Worm (Caenorhabditis elegans) whole organism, L1 larva: Measurements from ENCODE around the gene C14A4.8.

Experiments
- C04F5.9 ChIP-seq: sonication (generic microtip); optimal IDR thresholded peaks from 2 replicates; lab custom pipeline; 2016; ENCODE audit warnings: missing genetic modification characterization, missing compliant biosample characterization
- C16A3.4 ChIP-seq: fragments of 150-350 bp; optimal IDR thresholded peaks from 2 replicates; lab custom pipeline; 2014; ENCODE audit warnings: missing biosample characterization, missing genetic modification characterization
- C34B4.2 ChIP-seq: sonication (generic microtip); optimal IDR thresholded peaks from 2 replicates; lab custom pipeline; 2017; ENCODE audit warnings: mild to moderate bottlenecking, missing genetic modification characterization, missing compliant biosample characterization
- F16B12.6 ChIP-seq: fragments of 150-350 bp; optimal IDR thresholded peaks from 2 replicates; lab custom pipeline; 2014; ENCODE audit warnings: missing biosample characterization, missing genetic modification characterization
- Y116A8C.19 ChIP-seq: sonication (generic microtip); optimal IDR thresholded peaks from 2 replicates; lab custom pipeline; 2016; ENCODE audit warnings: missing compliant biosample characterization, missing genetic modification characterization, borderline replicate concordance
- aha-1 ChIP-seq: fragments of 150-350 bp; optimal IDR thresholded peaks from 2 replicates; lab custom pipeline; 2014; ENCODE audit warnings: missing biosample characterization, missing genetic modification characterization
- alr-1 ChIP-seq: fragments of 200-800 bp; sonication (Bioruptor generic); optimal IDR thresholded peaks from 2 replicates; lab custom pipeline; 2018; ENCODE audit warnings: borderline replicate concordance, mild to moderate bottlenecking, missing genetic modification characterization, missing compliant biosample characterization
- ama-1 ChIP-seq: fragments of 150-350 bp; optimal IDR thresholded peaks from 2 replicates; lab custom pipeline; 2014
- blmp-1 ChIP-seq: fragments of 150-350 bp; optimal IDR thresholded peaks from 2 replicates; lab custom pipeline; 2014; ENCODE audit warnings: missing biosample characterization, missing genetic modification characterization
- ceh-63 ChIP-seq: fragments of 200-800 bp; sonication (Bioruptor generic); optimal IDR thresholded peaks from 2 replicates; lab custom pipeline; 2018; ENCODE audit warnings: mild to moderate bottlenecking, missing genetic modification characterization, missing compliant biosample characterization
- ceh-8 ChIP-seq: fragments of 200-800 bp; sonication (Bioruptor generic); optimal IDR thresholded peaks from 2 replicates; lab custom pipeline; 2018; ENCODE audit warnings: mild to moderate bottlenecking, missing genetic modification characterization, moderate library complexity, missing compliant biosample characterization
- ceh-82 ChIP-seq, 3 experiments: fragments of 150-350 bp in 1 of 3; sonication (generic microtip) in 2 of 3; optimal IDR thresholded peaks; 2 replicates each; lab custom pipeline; 2014 to 2017; ENCODE audit warnings: missing biosample characterization in 3 of 3, missing genetic modification characterization in 3 of 3
- ceh-88 ChIP-seq: fragments of 200-800 bp; sonication (Bioruptor generic); IDR thresholded peaks from 2 replicates; pipeline ENCODE4 v1.3.6; 2022; ENCODE audit warnings: missing genetic modification characterization, missing compliant biosample characterization
- dsc-1 ChIP-seq: sonication (generic microtip); optimal IDR thresholded peaks from 2 replicates; lab custom pipeline; 2016; ENCODE audit warnings: mild to moderate bottlenecking, missing genetic modification characterization, missing compliant biosample characterization
- efl-1 ChIP-seq, 4 experiments: fragments of 150-350 bp; optimal IDR thresholded peaks in 3 of 4; peaks in 1 of 4; 1 replicate in 1 of 4; 2 replicates in 3 of 4; lab custom pipeline; 2014; ENCODE audit warnings: missing biosample characterization in 2 of 4, missing genetic modification characterization in 2 of 4, missing genetic modification reagents in 2 of 4
- efl-3 ChIP-seq: fragments of 200-800 bp; sonication (Bioruptor generic); optimal IDR thresholded peaks from 2 replicates; lab custom pipeline; 2018; ENCODE audit warnings: mild to moderate bottlenecking, missing genetic modification characterization, missing compliant biosample characterization
- egl-13 ChIP-seq: sonication (generic microtip); optimal IDR thresholded peaks from 2 replicates; lab custom pipeline; 2016; ENCODE audit warnings: missing genotype, missing genetic modification reagents, missing genetic modification characterization, missing compliant biosample characterization
- egl-27 ChIP-seq, 2 experiments: fragments of 150-350 bp in 1 of 2; sonication (generic microtip); optimal IDR thresholded peaks; 3 replicates each; lab custom pipeline; 2017 to 2018; ENCODE audit warnings: missing biosample characterization in 2 of 2, missing genetic modification characterization in 2 of 2, missing genetic modification reagents in 2 of 2
- elt-2 ChIP-seq: sonication (generic microtip); optimal IDR thresholded peaks from 2 replicates; lab custom pipeline; 2016; ENCODE audit warnings: missing genetic modification characterization, mild to moderate bottlenecking, inconsistent platforms, missing compliant biosample characterization, missing genetic modification reagents
- ets-5 ChIP-seq: fragments of 200-800 bp; sonication (Bioruptor generic); IDR thresholded peaks from 2 replicates; pipeline ENCODE4 v1.3.6; 2022; ENCODE audit warnings: missing genetic modification characterization, missing compliant biosample characterization
- fkh-10 ChIP-seq: sonication (generic microtip); optimal IDR thresholded peaks from 2 replicates; lab custom pipeline; 2017; ENCODE audit warnings: missing biosample characterization, missing genetic modification reagents, missing genetic modification characterization
- fos-1 ChIP-seq: fragments of 150-350 bp; optimal IDR thresholded peaks from 2 replicates; lab custom pipeline; 2014; ENCODE audit warnings: missing biosample characterization, missing genetic modification characterization
- grh-1 ChIP-seq: fragments of 200-800 bp; sonication (Bioruptor generic); IDR thresholded peaks from 2 replicates; pipeline ENCODE4 v1.3.6; 2022; ENCODE audit warnings: missing genetic modification reagents, missing genetic modification characterization, missing compliant biosample characterization
- hlh-17 ChIP-seq: fragments of 200-800 bp; sonication (Bioruptor generic); optimal IDR thresholded peaks from 2 replicates; lab custom pipeline; 2018; ENCODE audit warnings: missing genetic modification characterization, mild to moderate bottlenecking, missing compliant biosample characterization, moderate library complexity, borderline replicate concordance
- hlh-4 ChIP-seq: sonication (generic microtip); optimal IDR thresholded peaks from 2 replicates; lab custom pipeline; 2016; ENCODE audit warnings: mild to moderate bottlenecking, missing genetic modification characterization, missing compliant biosample characterization
- hpl-2 ChIP-seq: fragments of 150-350 bp; optimal IDR thresholded peaks from 2 replicates; lab custom pipeline; 2014; ENCODE audit warnings: missing biosample characterization, missing genetic modification reagents, missing genetic modification characterization
- irx-1 ChIP-seq: sonication (generic microtip); optimal IDR thresholded peaks from 2 replicates; lab custom pipeline; 2016; ENCODE audit warnings: missing genetic modification characterization, missing compliant biosample characterization
- jun-1 ChIP-seq: fragments of 150-350 bp; optimal IDR thresholded peaks from 2 replicates; lab custom pipeline; 2014; ENCODE audit warnings: missing biosample characterization, missing genetic modification reagents, missing genetic modification characterization
- lin-13 ChIP-seq: fragments of 150-350 bp; optimal IDR thresholded peaks from 2 replicates; lab custom pipeline; 2014; ENCODE audit warnings: missing biosample characterization, missing genetic modification reagents, missing genetic modification characterization
- lin-14 ChIP-seq: fragments of 200-800 bp; sonication (Bioruptor generic); optimal IDR thresholded peaks from 2 replicates; lab custom pipeline; 2018; ENCODE audit warnings: mild to moderate bottlenecking, missing genetic modification characterization, moderate library complexity, missing compliant biosample characterization
- lin-15B ChIP-seq: fragments of 150-350 bp; sonication (generic microtip); optimal IDR thresholded peaks from 3 replicates; lab custom pipeline; 2014; ENCODE audit warnings: missing biosample characterization, missing genetic modification characterization
- lsy-2 ChIP-seq, 2 experiments: fragments of 150-350 bp; optimal IDR thresholded peaks; 2 replicates each; lab custom pipeline; 2014; ENCODE audit warnings: missing biosample characterization in 2 of 2, missing genetic modification characterization in 2 of 2
- mab-9 ChIP-seq: fragments of 200-800 bp; sonication (Bioruptor generic); IDR thresholded peaks from 2 replicates; pipeline ENCODE4 v1.3.6; 2022; ENCODE audit warnings: missing genetic modification reagents, missing genetic modification characterization, missing compliant biosample characterization
- mdl-1 ChIP-seq, 2 experiments: fragments of 150-350 bp; optimal IDR thresholded peaks; 2 replicates each; lab custom pipeline; 2014 to 2017; ENCODE audit warnings: missing biosample characterization in 2 of 2, missing genetic modification characterization in 2 of 2, inconsistent platforms in 1 of 2
- mef-2 ChIP-seq: fragments of 150-350 bp; optimal IDR thresholded peaks from 2 replicates; lab custom pipeline; 2014; ENCODE audit warnings: missing biosample characterization, missing genetic modification characterization
- mep-1 ChIP-seq: fragments of 150-350 bp; optimal IDR thresholded peaks from 2 replicates; lab custom pipeline; 2014; ENCODE audit warnings: missing biosample characterization, missing genetic modification characterization
- nhr-11 ChIP-seq: fragments of 150-350 bp; optimal IDR thresholded peaks from 2 replicates; lab custom pipeline; 2014; ENCODE audit warnings: missing biosample characterization, missing genetic modification characterization
- nhr-19 ChIP-seq: fragments of 200-800 bp; sonication (Bioruptor generic); conservative IDR thresholded peaks from 2 replicates; pipeline ENCODE4 v1.3.6; 2022; ENCODE audit warnings: missing genetic modification characterization, missing compliant biosample characterization
- nhr-20 ChIP-seq: sonication (generic microtip); optimal IDR thresholded peaks from 2 replicates; lab custom pipeline; 2016; ENCODE audit warnings: mild to moderate bottlenecking, missing genetic modification characterization, missing compliant biosample characterization
- nhr-85 ChIP-seq: sonication (generic microtip); peaks from one replicate; lab custom pipeline; 2016; ENCODE audit warnings: missing genetic modification characterization, inconsistent platforms, missing compliant biosample characterization
- pqm-1 ChIP-seq: sonication (generic microtip); optimal IDR thresholded peaks from 3 replicates; lab custom pipeline; 2017; ENCODE audit warnings: missing biosample characterization, missing genetic modification characterization
- rnt-1 ChIP-seq: sonication (generic microtip); optimal IDR thresholded peaks from 2 replicates; lab custom pipeline; 2016; ENCODE audit warnings: mild to moderate bottlenecking, missing genetic modification characterization, moderate library complexity, missing compliant biosample characterization
- skn-1 ChIP-seq: fragments of 150-350 bp; optimal IDR thresholded peaks from 2 replicates; lab custom pipeline; 2014; ENCODE audit warnings: missing biosample characterization, missing genetic modification characterization
- snu-23 ChIP-seq: sonication (generic microtip); optimal IDR thresholded peaks from 2 replicates; lab custom pipeline; 2016; ENCODE audit warnings: missing genetic modification characterization, missing compliant biosample characterization
- sox-4 ChIP-seq: sonication (generic microtip); optimal IDR thresholded peaks from 2 replicates; lab custom pipeline; 2016; ENCODE audit warnings: missing genetic modification characterization, missing compliant biosample characterization
- sptf-1 ChIP-seq: fragments of 150-350 bp; optimal IDR thresholded peaks from 2 replicates; lab custom pipeline; 2014; ENCODE audit warnings: missing biosample characterization, missing genetic modification characterization
- sup-37 ChIP-seq: fragments of 200-800 bp; sonication (Bioruptor generic); optimal IDR thresholded peaks from 2 replicates; lab custom pipeline; 2018; ENCODE audit warnings: mild to moderate bottlenecking, missing genetic modification characterization, missing compliant biosample characterization
- swsn-7 ChIP-seq: sonication (generic microtip); optimal IDR thresholded peaks from 2 replicates; lab custom pipeline; 2016; ENCODE audit warnings: missing genetic modification characterization, missing compliant biosample characterization
- tbx-2 ChIP-seq: sonication (generic microtip); optimal IDR thresholded peaks from 2 replicates; lab custom pipeline; 2016; ENCODE audit warnings: missing genetic modification characterization, missing compliant biosample characterization
- unc-130 ChIP-seq: fragments of 150-350 bp; optimal IDR thresholded peaks from 2 replicates; lab custom pipeline; 2017; ENCODE audit warnings: missing biosample characterization, missing genetic modification characterization, inconsistent platforms
- unc-62 ChIP-seq: fragments of 150-350 bp; optimal IDR thresholded peaks from 2 replicates; lab custom pipeline; 2014; ENCODE audit warnings: missing biosample characterization, missing genetic modification reagents, missing genetic modification characterization
- xbp-1 ChIP-seq: sonication (generic microtip); optimal IDR thresholded peaks from 2 replicates; lab custom pipeline; 2016; ENCODE audit warnings: missing genetic modification characterization, missing compliant biosample characterization
- zag-1 ChIP-seq: fragments of 150-350 bp; optimal IDR thresholded peaks from 2 replicates; lab custom pipeline; 2014; ENCODE audit warnings: missing biosample characterization, missing genetic modification characterization
- ztf-11 ChIP-seq, 2 experiments: sonication (generic microtip); optimal IDR thresholded peaks; 2 replicates each; lab custom pipeline; 2016 to 2017; ENCODE audit warnings: missing genetic modification characterization in 2 of 2, missing biosample characterization in 1 of 2, missing compliant biosample characterization in 1 of 2

The C14A4.8 gene

DNA sequence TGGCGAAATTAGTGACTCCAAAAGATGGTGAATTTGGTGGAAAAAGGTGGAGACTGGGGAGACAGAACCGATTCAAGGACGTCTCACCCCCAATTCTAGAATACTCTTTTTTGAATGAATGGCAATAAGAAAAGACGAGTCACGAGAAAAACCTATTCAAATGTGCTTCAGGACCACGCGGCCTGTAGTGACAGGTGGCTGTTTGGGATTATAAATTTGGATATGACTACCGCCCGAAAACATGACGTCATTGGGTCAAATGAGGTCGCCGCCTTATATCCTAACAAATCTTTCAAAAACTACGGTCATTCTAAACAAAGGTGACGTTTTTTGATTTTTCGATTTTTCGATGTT is 43.9 kb downstream of the C14A4.8 start (continued):
- TF ChIP-seq ceh-8 (GFP tag; lab: Kevin White, UChicago), result no peak
- TF ChIP-seq lin-14 (GFP tag; lab: Kevin White, UChicago), result peak; percentile 1
- TF ChIP-seq zag-1, result no peak
- TF ChIP-seq ets-5 (GFP tag; lab: Robert Waterston, UW), result no peak
- no peak for TF ChIP-seq unc-130 (tag; lab: Kevin White, UChicago)
- TF ChIP-seq dsc-1 (tag; lab: Kevin White, UChicago), result no peak
- TF ChIP-seq egl-13, result no peak
- peak; percentile 22 for TF ChIP-seq lin-13 (GFP tag; lab: Kevin White, UChicago)
- no peak for TF ChIP-seq C34B4.2
- peak; percentile 39 for TF ChIP-seq snu-23 (GFP tag; lab: Kevin White, UChicago)
- no peak for TF ChIP-seq xbp-1 (tag; lab: Kevin White, UChicago)
- TF ChIP-seq ztf-11 (tag; optimal IDR thresholded peaks at IDR 0.05; lab: Kevin White, UChicago), result peak in 1 of 2 experiments; percentile 79
- TF ChIP-seq lsy-2 (tag; optimal IDR thresholded peaks at IDR 0.05; lab: Kevin White, UChicago), result no peak
- TF ChIP-seq pqm-1 (tag; lab: Kevin White, UChicago), result no peak
- TF ChIP-seq elt-2 (tag; lab: Kevin White, UChicago), result no peak
- TF ChIP-seq ceh-82 (tag; optimal IDR thresholded peaks at IDR 0.05; lab: Kevin White, UChicago), result no peak
- TF ChIP-seq swsn-7 (tag; lab: Kevin White, UChicago), result peak; percentile 9
- TF ChIP-seq efl-3 (GFP tag; lab: Kevin White, UChicago), result no peak
- no peak for TF ChIP-seq ceh-63 (GFP tag; lab: Kevin White, UChicago)
- no peak for TF ChIP-seq sup-37 (GFP tag; lab: Kevin White, UChicago)
- TF ChIP-seq C16A3.4 (tag; lab: Kevin White, UChicago), result peak; percentile 7
- no peak for TF ChIP-seq irx-1 (tag; lab: Kevin White, UChicago)
- no peak for TF ChIP-seq hpl-2 (GFP tag; lab: Kevin White, UChicago)
- no peak for TF ChIP-seq nhr-11 (tag; lab: Kevin White, UChicago)
- no peak for TF ChIP-seq fkh-10 (GFP tag; lab: Kevin White, UChicago)
- no peak for TF ChIP-seq Y116A8C.19 (tag; lab: Kevin White, UChicago)
- no peak for TF ChIP-seq unc-62 (GFP tag; lab: Kevin White, UChicago)
- TF ChIP-seq blmp-1 (tag; lab: Kevin White, UChicago), result no peak
- TF ChIP-seq grh-1, result no peak
- no peak for TF ChIP-seq F16B12.6 (tag; lab: Kevin White, UChicago)
- TF ChIP-seq mef-2, result no peak
- no peak for TF ChIP-seq nhr-19
- no peak for TF ChIP-seq mdl-1 (tag; optimal IDR thresholded peaks at IDR 0.05; lab: Kevin White, UChicago)
- peak; percentile 59 for TF ChIP-seq mep-1 (tag; lab: Kevin White, UChicago)
- TF ChIP-seq aha-1, result no peak
- TF ChIP-seq fos-1 (tag; lab: Kevin White, UChicago), result no peak
- TF ChIP-seq lin-15B (tag; lab: Kevin White, UChicago), result no peak
- no peak for TF ChIP-seq skn-1 (tag; lab: Kevin White, UChicago)
- no peak for TF ChIP-seq hlh-17
- TF ChIP-seq rnt-1 (tag; lab: Kevin White, UChicago), result peak; percentile 17
- no peak for TF ChIP-seq egl-27 (tag; optimal IDR thresholded peaks at IDR 0.05; lab: Kevin White, UChicago)
- TF ChIP-seq jun-1 (tag; lab: Kevin White, UChicago), result no peak
- TF ChIP-seq ceh-88 (GFP tag; lab: Robert Waterston, UW), result no peak
- TF ChIP-seq nhr-20 (tag; lab: Kevin White, UChicago), result no peak
- peak; percentile 88 for TF ChIP-seq nhr-85 (tag; lab: Kevin White, UChicago)
- TF ChIP-seq sox-4 (tag; lab: Kevin White, UChicago), result no peak
- TF ChIP-seq efl-1 (optimal IDR thresholded peaks at IDR 0.05; lab: Kevin White, UChicago), result no peak
- peak in 1 of 2 experiments; percentile 2 for TF ChIP-seq efl-1 (GFP tag; optimal IDR thresholded peaks at IDR 0.05 in 1 of 2; lab: Kevin White, UChicago)
- no peak for TF ChIP-seq sptf-1 (tag; lab: Kevin White, UChicago)
- TF ChIP-seq hlh-4 (tag; lab: Kevin White, UChicago), result no peak
- TF ChIP-seq alr-1 (tag; lab: Kevin White, UChicago), result no peak
- no peak for TF ChIP-seq tbx-2 (tag; lab: Kevin White, UChicago)
- TF ChIP-seq ama-1 (lab: Kevin White, UChicago), result peak; percentile 34
- no peak for TF ChIP-seq mab-9 (GFP tag; lab: Robert Waterston, UW)
- no peak for TF ChIP-seq C04F5.9 (tag; lab: Kevin White, UChicago)
